Fruit fly (Drosophila melanogaster) whole organism, embryonic: ENCODE measurements around the gene CG32679.

ENCODE experiments used
- CG1024 ChIP-seq: fragments of 200-800 bp; sonication (Bioruptor generic); IDR thresholded peaks from 2 replicates; pipeline ENCODE4 v1.3.6; 2022; ENCODE audit warnings: missing biosample characterization, missing genetic modification characterization
- Max ChIP-seq: fragments of 200-800 bp; sonication (Bioruptor generic); optimal IDR thresholded peaks from 2 replicates; lab custom pipeline; 2016; ENCODE audit warnings: missing biosample characterization, mild to moderate bottlenecking, missing genetic modification characterization

dm6 chrX:10367801-10368203, 530 bp upstream of the CG32679 start, which contains the start of gene CG17841:
- TF ChIP-seq Max (GFP tag; lab: Kevin White, UChicago) = no peak
- no peak for TF ChIP-seq CG1024
